Fruit fly (Drosophila melanogaster) whole organism, adult: ENCODE data around the gene Elo68alpha.

Experiments used
- CG1620 ChIP-seq: fragments of 200-800 bp; sonication (Bioruptor generic); optimal IDR thresholded peaks from 2 replicates; lab custom pipeline; 2016; ENCODE audit warnings: missing biosample characterization, missing genetic modification characterization
- CG7045 ChIP-seq: fragments of 200-800 bp; sonication (Bioruptor generic); optimal IDR thresholded peaks from 2 replicates; lab custom pipeline; 2017; ENCODE audit warnings: missing biosample characterization, mild to moderate bottlenecking, missing genetic modification characterization
- Crg-1 ChIP-seq: fragments of 200-800 bp; sonication (Bioruptor generic); optimal IDR thresholded peaks from 2 replicates; lab custom pipeline; 2016; ENCODE audit warnings: missing biosample characterization, missing genetic modification characterization
- Mnt ChIP-seq: fragments of 200-800 bp; sonication (Bioruptor generic); optimal IDR thresholded peaks from 2 replicates; lab custom pipeline; 2016; ENCODE audit warnings: missing biosample characterization, mild to moderate bottlenecking, missing genetic modification characterization
- bab1 ChIP-seq: fragments of 200-800 bp; sonication (Bioruptor generic); optimal IDR thresholded peaks from 3 replicates; lab custom pipeline; 2019; ENCODE audit warnings: missing biosample characterization, mild to moderate bottlenecking, missing genetic modification characterization, moderate library complexity
- cic ChIP-seq: fragments of 200-800 bp; sonication (Bioruptor generic); optimal IDR thresholded peaks from 2 replicates; lab custom pipeline; 2017; ENCODE audit warnings: missing biosample characterization, mild to moderate bottlenecking, missing genetic modification characterization, moderate library complexity
- ovo ChIP-seq: fragments of 200-800 bp; sonication (Bioruptor generic); optimal IDR thresholded peaks from 2 replicates; lab custom pipeline; 2016; ENCODE audit warnings: missing biosample characterization, missing genetic modification characterization
- pad ChIP-seq: fragments of 200-800 bp; sonication (Bioruptor generic); optimal IDR thresholded peaks from 3 replicates; lab custom pipeline; 2017; ENCODE audit warnings: missing biosample characterization, missing genetic modification characterization, mild to moderate bottlenecking, moderate library complexity, missing genetic modification reagents
- tj ChIP-seq: fragments of 200-800 bp; sonication (Bioruptor generic); optimal IDR thresholded peaks from 3 replicates; lab custom pipeline; 2017; ENCODE audit warnings: missing biosample characterization, mild to moderate bottlenecking, missing genetic modification characterization, moderate library complexity

- TF ChIP-seq cic (GFP tag; lab: Kevin White, UChicago) (no peak), tj (GFP tag; lab: Kevin White, UChicago) (no peak), bab1 (GFP tag; lab: Kevin White, UChicago) (no peak), Crg-1 (GFP tag; lab: Kevin White, UChicago) (no peak), pad (no peak), ovo (GFP tag; lab: Kevin White, UChicago) (no peak), CG7045 (GFP tag; lab: Kevin White, UChicago) (no peak), CG1620 (no peak), Mnt (GFP tag; lab: Kevin White, UChicago) (peak; percentile 29)
These were observed 33.1 kb downstream of the Elo68alpha start, which contains the start of gene CG6310 for dm6 chr3L:11069764-11070163.
